Worm (Caenorhabditis elegans) whole organism, early embryonic: ENCODE results near the gene rpl-36.

Experiments used
- F13C5.2 ChIP-seq: sonication (generic microtip); optimal IDR thresholded peaks from 2 replicates; lab custom pipeline; 2017; ENCODE audit warnings: mild to moderate bottlenecking, missing genetic modification characterization, inconsistent platforms, missing compliant biosample characterization
- ama-1 ChIP-seq: fragments of 150-350 bp; optimal IDR thresholded peaks from 2 replicates; lab custom pipeline; 2014
- ceh-13 ChIP-seq: fragments of 200-800 bp; sonication (Bioruptor generic); optimal IDR thresholded peaks from 2 replicates; lab custom pipeline; 2018; ENCODE audit warnings: mild to moderate bottlenecking, missing genetic modification characterization, missing compliant biosample characterization
- ceh-36 ChIP-seq: sonication (generic microtip); optimal IDR thresholded peaks from 2 replicates; lab custom pipeline; 2016; ENCODE audit warnings: missing genetic modification characterization, inconsistent platforms, missing compliant biosample characterization
- ets-7 ChIP-seq: sonication (generic microtip); optimal IDR thresholded peaks from 2 replicates; lab custom pipeline; 2016; ENCODE audit warnings: missing genotype, missing genetic modification characterization, missing compliant biosample characterization
- flt-1 ChIP-seq: fragments of 200-800 bp; sonication (Bioruptor generic); IDR thresholded peaks from 2 replicates; pipeline ENCODE4 v1.3.6; 2022; ENCODE audit warnings: missing genetic modification characterization, missing compliant biosample characterization
- hmbx-1 ChIP-seq: sonication (generic microtip); optimal IDR thresholded peaks from 2 replicates; lab custom pipeline; 2016; ENCODE audit warnings: mild to moderate bottlenecking, missing genetic modification characterization, missing compliant biosample characterization
- hnd-1 ChIP-seq: sonication (generic microtip); optimal IDR thresholded peaks from 2 replicates; lab custom pipeline; 2016; ENCODE audit warnings: missing genetic modification characterization, missing compliant biosample characterization
- sea-1 ChIP-seq: fragments of 200-800 bp; sonication (Bioruptor generic); conservative IDR thresholded peaks from 2 replicates; pipeline ENCODE4 v1.3.6; 2022; ENCODE audit warnings: missing genetic modification characterization, missing compliant biosample characterization
- tbx-37 ChIP-seq: fragments of 200-800 bp; sonication (Bioruptor generic); conservative IDR thresholded peaks from 2 replicates; pipeline ENCODE4 v1.3.6; 2022; ENCODE audit warnings: missing genetic modification reagents, missing genetic modification characterization, missing compliant biosample characterization

ce11 chrIII:7154526-7154925 is 25.5 kb upstream of the rpl-36 start:
- TF ChIP-seq ceh-36 (tag; lab: Kevin White, UChicago) (no peak), ama-1 (lab: Kevin White, UChicago) (no peak), F13C5.2 (tag; lab: Kevin White, UChicago) (no peak), tbx-37 (GFP tag; lab: Robert Waterston, UW) (no peak), hnd-1 (no peak), ets-7 (tag; lab: Kevin White, UChicago) (no peak), flt-1 (GFP tag; lab: Robert Waterston, UW) (no peak), sea-1 (GFP tag; lab: Robert Waterston, UW) (no peak), hmbx-1 (tag; lab: Kevin White, UChicago) (no peak), ceh-13 (GFP tag; lab: Kevin White, UChicago) (no peak)
